Worm (Caenorhabditis elegans) whole organism, midembryonic: ENCODE results near the gene hcp-1.
"Not testable (repeated sequence)": the region's sequence is repeated elsewhere in the genome, so short reads cannot be mapped to it uniquely, and the experiment has no call there.

Experiments
- T22C8.4 ChIP-seq: fragments of 200-800 bp; sonication (Bioruptor generic); IDR thresholded peaks from 2 replicates; pipeline ENCODE4 v1.3.6; 2022; ENCODE audit warnings: missing genetic modification characterization, missing compliant biosample characterization
- cog-1 ChIP-seq: sonication (generic microtip); optimal IDR thresholded peaks from 2 replicates; lab custom pipeline; 2016; ENCODE audit warnings: missing genetic modification characterization, missing compliant biosample characterization
- flt-1 ChIP-seq: fragments of 200-800 bp; sonication (Bioruptor generic); IDR thresholded peaks from 2 replicates; pipeline ENCODE4 v1.3.6; 2022; ENCODE audit warnings: missing genetic modification characterization, missing compliant biosample characterization
- klf-2 ChIP-seq: fragments of 200-800 bp; sonication (Bioruptor generic); conservative IDR thresholded peaks from 2 replicates; pipeline ENCODE4 v1.3.6; 2022; ENCODE audit warnings: missing genetic modification reagents, missing genetic modification characterization, missing compliant biosample characterization
- med-1 ChIP-seq: sonication (generic microtip); optimal IDR thresholded peaks from 2 replicates; lab custom pipeline; 2017; ENCODE audit warnings: missing genetic modification characterization, mild to moderate bottlenecking, missing compliant biosample characterization, antibody characterized with exemption, missing genetic modification reagents; ENCODE audit not compliant: insufficient read depth
- ref-1 ChIP-seq: fragments of 200-800 bp; sonication (Bioruptor generic); conservative IDR thresholded peaks from 2 replicates; pipeline ENCODE4 v1.3.6; 2022; ENCODE audit warnings: missing genetic modification reagents, missing genetic modification characterization, missing compliant biosample characterization
- tab-1 ChIP-seq: fragments of 200-800 bp; sonication (Bioruptor generic); IDR thresholded peaks from 2 replicates; pipeline ENCODE4 v1.3.6; 2022; ENCODE audit warnings: missing genetic modification characterization, missing compliant biosample characterization
- ztf-23 ChIP-seq: fragments of 200-800 bp; sonication (Bioruptor generic); IDR thresholded peaks from 2 replicates; pipeline ENCODE4 v1.3.6; 2022; ENCODE audit warnings: missing genetic modification reagents, missing genetic modification characterization, missing compliant biosample characterization
- ztf-29 ChIP-seq: fragments of 200-800 bp; sonication (Bioruptor generic); IDR thresholded peaks from 2 replicates; pipeline ENCODE4 v1.3.6; 2022; ENCODE audit warnings: missing genetic modification reagents, missing genetic modification characterization, missing compliant biosample characterization

hcp-1 gene

DNA sequence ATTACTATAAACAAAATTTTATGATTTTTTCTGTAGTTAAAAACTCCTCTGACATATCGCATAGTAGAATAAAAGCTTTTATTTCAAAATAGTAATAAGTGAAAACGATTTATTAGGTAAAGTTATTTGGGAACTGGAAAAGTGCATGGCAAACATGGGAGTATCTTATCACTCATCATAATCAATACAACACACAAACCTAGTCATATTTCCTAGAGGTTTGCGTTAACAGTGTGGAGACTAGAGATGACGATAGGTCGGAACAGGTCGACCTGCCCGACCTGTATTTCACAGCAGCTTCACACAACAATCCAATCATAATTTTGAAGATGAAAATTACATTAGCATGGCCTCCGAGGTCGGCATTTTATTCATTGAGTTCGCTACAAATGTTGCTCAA, 14.0 kb upstream of the hcp-1 start, which contains the start of gene EGAP9.3:
TSS of gene EGAP9.3 (minus strand) at position 131 of the 400 bp plus-strand sequence.
- TF ChIP-seq ref-1 (GFP tag; lab: Robert Waterston, UW) (no peak), T22C8.4 (GFP tag; lab: Robert Waterston, UW) (no peak), ztf-29 (GFP tag; lab: Robert Waterston, UW) (no peak), flt-1 (GFP tag; lab: Robert Waterston, UW) (no peak), cog-1 (tag; lab: Kevin White, UChicago) (no peak)

DNA sequence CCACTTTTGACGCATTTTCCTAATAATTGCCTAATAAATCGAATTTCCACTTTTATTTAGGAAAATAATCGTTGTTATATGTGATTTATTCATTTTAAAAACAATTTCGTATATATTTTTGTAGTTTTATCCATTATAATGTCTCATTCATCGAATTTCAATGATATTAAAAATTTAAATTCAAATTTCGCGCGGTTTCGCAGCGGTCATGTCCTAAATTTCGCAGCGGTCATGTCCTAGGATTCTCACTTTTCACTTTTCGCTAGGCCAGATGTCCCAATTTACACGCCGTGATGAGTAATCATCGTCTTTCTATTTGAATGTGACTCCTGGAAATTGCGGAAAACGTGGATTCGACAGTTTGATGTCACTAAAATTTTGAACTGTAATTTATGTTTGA, 12.2 kb upstream of the hcp-1 start, which contains the start of gene ZK1055.4:
TSS of gene ZK1055.4 (plus strand) at position 301 of the 400 bp plus-strand sequence.
- TF ChIP-seq tab-1, T22C8.4, ref-1 (GFP tag; lab: Robert Waterston, UW): not testable (repeated sequence)

DNA sequence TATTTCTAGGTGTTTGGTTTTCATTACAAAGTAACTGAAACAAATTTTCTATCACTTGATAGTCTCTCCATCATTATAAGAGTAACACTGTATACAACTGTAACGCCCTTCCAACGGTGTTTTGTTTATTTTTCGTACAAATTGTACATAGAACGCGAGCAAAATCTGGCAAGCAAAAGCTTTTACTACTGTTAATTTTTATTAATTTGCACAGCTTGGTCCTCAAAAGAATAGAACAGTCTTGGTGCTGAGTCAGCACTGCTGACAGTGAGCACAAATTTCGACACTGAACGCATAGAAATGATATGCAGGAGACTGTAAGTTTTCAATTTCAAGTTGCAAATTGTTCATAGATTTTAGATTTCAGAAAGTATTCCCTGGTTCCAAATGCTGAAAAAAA, 3.7 kb upstream of the hcp-1 start, which contains the start of gene ZK1055.2:
TSS of gene ZK1055.2 (plus strand) at position 301 of the 400 bp plus-strand sequence.
- no peak for TF ChIP-seq klf-2 (GFP tag; lab: Robert Waterston, UW)

ce11 chrV:6602556-6603062, 8.6 kb downstream of the hcp-1 start, which contains the start of gene ZK1055.6:
TSS of gene ZK1055.6 (minus strand) at chrV:6602606.
- no peak for TF ChIP-seq klf-2 (GFP tag; lab: Robert Waterston, UW)
- TF ChIP-seq med-1, result no peak

- TF ChIP-seq ztf-29 (GFP tag; lab: Robert Waterston, UW) (no peak), tab-1 (GFP tag; lab: Robert Waterston, UW) (no peak), med-1 (no peak), T22C8.4 (GFP tag; lab: Robert Waterston, UW) (no peak), ref-1 (GFP tag; lab: Robert Waterston, UW) (no peak)
Observed at ce11 chrV:6605275-6605674, 11.3 kb downstream of the hcp-1 start, which contains the start of gene ZK1055.7. TSS of gene ZK1055.7 (minus strand) at chrV:6605375.

DNA sequence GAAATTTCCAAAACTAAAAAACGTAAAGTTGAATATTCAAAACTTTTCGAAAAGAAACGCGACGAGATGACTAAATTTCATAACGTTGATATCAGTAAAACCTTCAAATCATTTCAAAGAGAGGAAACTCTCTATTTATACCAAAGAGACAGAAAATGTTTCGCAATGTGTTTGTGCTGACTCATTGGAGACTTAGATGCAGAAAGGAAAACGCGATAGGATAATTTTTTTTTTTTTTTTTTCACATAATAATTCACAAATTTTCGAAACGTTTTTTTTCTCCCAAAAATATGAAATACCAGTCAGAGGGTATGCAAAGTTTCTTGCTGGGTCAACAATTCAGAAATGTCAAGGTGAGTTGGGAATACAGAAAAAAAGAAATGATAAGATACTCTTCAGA, 12.2 kb downstream of the hcp-1 start:
- TF ChIP-seq cog-1 (tag; lab: Kevin White, UChicago), result no peak
- TF ChIP-seq ref-1 (GFP tag; lab: Robert Waterston, UW), result no peak
- no peak for TF ChIP-seq klf-2 (GFP tag; lab: Robert Waterston, UW)
- TF ChIP-seq flt-1 (GFP tag; lab: Robert Waterston, UW), result no peak
- no peak for TF ChIP-seq T22C8.4 (GFP tag; lab: Robert Waterston, UW)
- TF ChIP-seq ztf-29 (GFP tag; lab: Robert Waterston, UW), result no peak
- no peak for TF ChIP-seq ztf-23 (GFP tag; lab: Robert Waterston, UW)
- TF ChIP-seq tab-1 (GFP tag; lab: Robert Waterston, UW), result no peak
- TF ChIP-seq med-1, result no peak

- no peak for TF ChIP-seq ref-1 (GFP tag; lab: Robert Waterston, UW)
- TF ChIP-seq flt-1 (GFP tag; lab: Robert Waterston, UW), result no peak
- no peak for TF ChIP-seq T22C8.4 (GFP tag; lab: Robert Waterston, UW)
- TF ChIP-seq ztf-29 (GFP tag; lab: Robert Waterston, UW), result no peak
- no peak for TF ChIP-seq med-1
- no peak for TF ChIP-seq ztf-23 (GFP tag; lab: Robert Waterston, UW)
Observed at ce11 chrV:6611058-6611457, 17.1 kb downstream of the hcp-1 start, which contains the start of gene gon-14. TSS of gene gon-14 (minus strand) at chrV:6611158.

- TF ChIP-seq ztf-23 (GFP tag; lab: Robert Waterston, UW) (no peak), ztf-29 (GFP tag; lab: Robert Waterston, UW) (no peak), cog-1 (tag; lab: Kevin White, UChicago) (no peak), ref-1 (GFP tag; lab: Robert Waterston, UW) (no peak)
Observed at ce11 chrV:6611504-6611903, 17.5 kb downstream of the hcp-1 start.

DNA sequence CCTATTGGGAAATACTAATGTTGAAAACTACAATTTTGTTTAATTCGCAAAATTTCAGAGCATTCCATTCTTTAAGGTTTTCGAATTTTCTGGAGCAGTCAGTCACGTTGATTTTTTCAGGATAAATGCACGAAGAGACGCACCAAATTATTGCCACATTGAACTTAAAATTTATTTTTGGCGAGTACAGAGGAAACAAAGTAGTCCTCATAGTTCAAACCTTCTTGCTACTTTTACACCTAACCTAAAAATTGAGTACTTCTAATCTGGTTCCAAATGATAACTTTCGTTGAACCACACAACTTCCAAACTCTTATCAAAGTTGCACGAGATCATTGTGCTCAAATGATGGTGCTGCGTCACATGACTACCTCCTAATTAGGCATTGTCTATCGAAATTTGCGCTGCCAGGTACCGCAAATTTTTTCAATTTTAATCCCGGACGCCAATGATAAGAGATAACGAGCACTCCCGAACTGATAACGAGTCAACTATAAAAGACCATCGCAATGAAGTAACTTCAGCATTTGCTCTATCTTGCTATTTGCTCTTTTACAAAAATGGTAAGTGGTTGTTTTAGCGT, 20.2 kb downstream of the hcp-1 start, which contains the start of gene cpr-4:
TSS of gene cpr-4 (plus strand) at position 523 of the 583 bp plus-strand sequence.
- no peak for TF ChIP-seq cog-1 (tag; lab: Kevin White, UChicago)
- TF ChIP-seq med-1, result no peak
- TF ChIP-seq T22C8.4 (GFP tag; lab: Robert Waterston, UW), result no peak
- TF ChIP-seq klf-2 (GFP tag; lab: Robert Waterston, UW), result no peak
- no peak for TF ChIP-seq ref-1 (GFP tag; lab: Robert Waterston, UW)
- no peak for TF ChIP-seq flt-1 (GFP tag; lab: Robert Waterston, UW)
- TF ChIP-seq ztf-23 (GFP tag; lab: Robert Waterston, UW), result no peak
- TF ChIP-seq tab-1 (GFP tag; lab: Robert Waterston, UW), result no peak
- TF ChIP-seq ztf-29 (GFP tag; lab: Robert Waterston, UW), result no peak

ce11 chrV:6614968-6615367, 21.0 kb downstream of the hcp-1 start:
- TF ChIP-seq flt-1 (GFP tag; lab: Robert Waterston, UW) (no peak), klf-2 (GFP tag; lab: Robert Waterston, UW) (no peak)

- no peak for TF ChIP-seq ztf-23 (GFP tag; lab: Robert Waterston, UW)
- TF ChIP-seq klf-2 (GFP tag; lab: Robert Waterston, UW), result no peak
- no peak for TF ChIP-seq ztf-29 (GFP tag; lab: Robert Waterston, UW)
- TF ChIP-seq ref-1 (GFP tag; lab: Robert Waterston, UW), result no peak
- TF ChIP-seq tab-1 (GFP tag; lab: Robert Waterston, UW), result no peak
Observed at ce11 chrV:6616294-6616693, 22.3 kb downstream of the hcp-1 start.
